Worm (Caenorhabditis elegans): ENCODE data around the gene C25E10.5.

The C25E10.5 gene

DNA sequence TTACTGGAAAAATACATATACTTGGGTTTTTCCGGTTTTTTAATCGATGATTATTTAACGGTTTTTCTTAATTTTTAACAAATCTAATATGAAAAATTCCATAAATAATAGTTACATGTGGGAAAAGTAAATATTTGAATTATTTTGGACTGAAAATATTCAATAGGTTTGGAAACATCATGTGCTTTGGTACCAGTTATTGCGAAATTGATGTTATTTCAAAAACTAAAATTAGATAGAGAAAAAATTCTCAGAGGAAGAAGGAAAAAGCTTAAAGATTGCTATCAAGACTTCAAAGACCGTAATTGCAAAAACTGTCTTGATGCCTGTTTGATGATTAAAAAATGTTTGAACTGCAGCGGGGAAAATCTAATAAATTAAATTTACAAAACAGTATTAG is 34.7 kb downstream of the C25E10.5 start:
- TF ChIP-seq Y75B8A.6 (GFP tag; IDR thresholded peaks at IDR 0.05) = no peak
- TF ChIP-seq unc-62 (GFP tag; optimal IDR thresholded peaks at IDR 0.05 in 1 of 2) = peak in 1 of 2 experiments; percentile 70
- no peak for TF ChIP-seq unc-62 (tag; optimal IDR thresholded peaks at IDR 0.05)

DNA sequence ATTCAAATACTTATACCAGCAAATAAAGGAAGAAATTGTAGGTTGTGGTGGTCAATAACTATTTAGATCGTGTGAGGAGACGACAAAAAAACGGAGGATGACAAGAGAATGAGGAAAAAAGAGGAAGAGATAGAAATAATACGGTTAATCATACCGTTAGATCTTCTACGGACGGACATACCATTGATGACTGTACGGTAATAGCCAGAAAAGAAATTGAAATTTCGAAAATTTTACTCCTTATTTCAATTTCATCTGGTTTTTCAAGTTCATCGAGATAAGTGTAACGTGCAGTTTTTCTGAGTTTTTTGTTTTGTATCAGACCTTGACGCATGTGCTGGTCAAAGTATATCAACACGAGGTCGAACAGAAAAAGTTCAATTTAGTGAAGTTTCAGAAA is 35.6 kb downstream of the C25E10.5 start:
- TF ChIP-seq nhr-25 (tag; optimal IDR thresholded peaks at IDR 0.05; ENCODE audit: borderline replicate concordance, insufficient read depth) (no peak), unc-62 (GFP tag; optimal IDR thresholded peaks at IDR 0.05 in 1 of 2) (peak in 1 of 2 experiments; percentile 13), unc-62 (tag; optimal IDR thresholded peaks at IDR 0.05) (no peak), nhr-237 (tag; optimal IDR thresholded peaks at IDR 0.05) (no peak), arid-1 (GFP tag; conservative IDR thresholded peaks at IDR 0.05) (no peak)

DNA sequence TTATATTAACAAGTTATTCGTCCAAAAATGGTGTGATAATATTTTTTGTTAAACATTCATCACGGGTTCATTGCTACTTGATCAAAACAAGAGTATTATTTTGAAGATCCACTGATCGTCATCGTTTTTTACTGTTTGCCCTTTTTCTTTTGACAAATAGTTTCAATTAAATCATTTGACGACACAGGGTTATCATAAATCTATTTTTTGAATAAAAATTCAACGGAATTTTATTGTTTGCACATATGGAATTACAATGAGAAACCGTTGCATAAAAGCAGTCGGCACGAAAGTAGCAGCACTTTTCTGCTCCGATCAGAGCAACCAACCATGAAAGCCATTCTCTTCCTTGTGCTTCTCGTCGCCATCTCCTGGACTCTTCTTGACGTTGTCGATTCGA is 37.3 kb downstream of the C25E10.5 start, which contains the start of gene fip-2:
Gene fip-2 (plus strand): TSS at position 301 of the 400 bp plus-strand sequence.
- TF ChIP-seq nhr-41 (GFP tag; IDR thresholded peaks at IDR 0.05) (no peak), lin-13 (GFP tag; optimal IDR thresholded peaks at IDR 0.05) (no peak), nhr-25 (tag; optimal IDR thresholded peaks at IDR 0.05; ENCODE audit: borderline replicate concordance, insufficient read depth) (no peak), ctbp-1 (GFP tag; IDR thresholded peaks at IDR 0.05) (no peak), unc-62 (GFP tag; optimal IDR thresholded peaks at IDR 0.05 in 1 of 2) (no peak), unc-62 (tag; optimal IDR thresholded peaks at IDR 0.05) (no peak), mxl-3 (GFP tag; optimal IDR thresholded peaks at IDR 0.05) (no peak), mdt-29 (GFP tag; IDR thresholded peaks at IDR 0.05) (no peak), set-16 (GFP tag; IDR thresholded peaks at IDR 0.05) (no peak), hif-1 (tag; optimal IDR thresholded peaks at IDR 0.05) (no peak), php-3 (GFP tag; IDR thresholded peaks at IDR 0.05) (no peak), sdz-12 (GFP tag; optimal IDR thresholded peaks at IDR 0.05) (no peak), daf-16 (GFP tag; optimal IDR thresholded peaks at IDR 0.05) (no peak), daf-16 (tag; optimal IDR thresholded peaks at IDR 0.05) (no peak), nhr-42 (GFP tag; IDR thresholded peaks at IDR 0.05) (no peak), T26A8.4 (GFP tag; IDR thresholded peaks at IDR 0.05) (no peak), fkh-10 (GFP tag; optimal IDR thresholded peaks at IDR 0.05) (no peak), R02D3.7 (tag; optimal IDR thresholded peaks at IDR 0.05) (no peak)

DNA sequence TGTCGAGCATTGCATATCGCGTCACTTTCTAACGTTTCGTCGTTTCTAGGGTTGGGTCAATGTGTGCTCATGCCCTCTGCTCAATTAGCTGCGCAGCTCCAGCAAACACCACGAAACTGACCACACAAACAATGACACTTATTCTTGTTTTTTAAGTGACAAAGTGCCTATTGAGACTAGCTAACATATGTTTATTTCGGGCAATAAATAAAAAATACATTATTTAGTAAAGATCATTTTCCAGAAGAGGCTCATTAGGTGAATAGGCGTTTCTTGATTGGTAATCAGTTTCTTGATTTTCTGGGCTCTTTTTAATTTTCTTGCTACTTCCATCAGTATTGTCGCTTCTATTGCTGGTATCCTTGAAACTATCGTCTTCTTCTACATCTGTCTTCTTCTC is 39.3 kb downstream of the C25E10.5 start, which contains the start of gene T27E4.5:
Gene T27E4.5 (minus strand): TSS at position 101 of the 400 bp plus-strand sequence.
- TF ChIP-seq aha-1 (tag) (peak; percentile 31), dmd-9 (GFP tag; IDR thresholded peaks at IDR 0.05) (no peak), R02D3.7 (tag; optimal IDR thresholded peaks at IDR 0.05) (no peak)

DNA sequence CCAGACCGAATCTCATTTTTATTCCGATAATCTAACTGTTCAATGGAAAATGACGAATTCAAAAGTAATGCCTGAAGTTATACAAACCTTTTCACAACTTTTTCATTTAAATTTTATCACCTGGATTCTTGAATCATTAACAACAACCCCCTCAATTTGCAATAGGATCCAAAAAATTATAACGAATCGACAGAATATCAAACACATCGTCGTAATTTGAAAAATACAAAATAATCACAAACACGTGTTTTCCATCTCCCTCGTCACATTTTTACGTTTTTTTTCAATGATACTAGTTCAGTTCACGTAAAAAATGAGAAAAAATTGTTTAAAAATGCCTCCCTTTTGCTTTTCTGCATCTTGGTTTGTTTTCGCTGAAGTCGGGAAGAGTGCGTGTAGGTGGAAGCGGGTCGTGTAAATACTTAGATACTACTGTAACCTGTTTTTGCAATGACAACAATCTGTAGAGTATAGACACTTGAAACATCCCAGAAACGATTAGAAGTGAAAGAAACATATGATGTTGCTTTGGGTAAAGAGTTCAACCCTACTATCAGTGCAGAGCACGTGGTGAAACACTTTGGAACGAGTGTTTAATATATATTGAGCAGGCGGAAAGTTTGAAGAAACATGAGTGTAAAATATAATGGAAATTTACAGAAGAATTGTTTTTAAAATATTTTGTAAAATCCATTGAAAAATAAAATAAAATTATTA is 43.1 kb downstream of the C25E10.5 start, which contains the start of gene oac-50:
Gene oac-50 (minus strand): TSS at position 219 of the 717 bp plus-strand sequence.
- TF ChIP-seq hlh-11 (tag; optimal IDR thresholded peaks at IDR 0.05) (no peak), ZK337.2 (GFP tag; IDR thresholded peaks at IDR 0.05) (no peak), dmd-6 (GFP tag; IDR thresholded peaks at IDR 0.05) (peak; percentile 28; the same call in 1 of the 2 replicates), aly-2 (tag; optimal IDR thresholded peaks at IDR 0.05) (no peak), daf-16 (GFP tag; optimal IDR thresholded peaks at IDR 0.05) (no peak), daf-16 (tag; optimal IDR thresholded peaks at IDR 0.05) (peak; percentile 39), set-16 (GFP tag; IDR thresholded peaks at IDR 0.05) (no peak), dmd-9 (GFP tag; IDR thresholded peaks at IDR 0.05) (no peak), Y5F2A.4 (GFP tag; optimal IDR thresholded peaks at IDR 0.05) (no peak), tag-97 (GFP tag; IDR thresholded peaks at IDR 0.05) (no peak), saeg-2 (GFP tag; IDR thresholded peaks at IDR 0.05) (no peak), pqm-1 (tag; optimal IDR thresholded peaks at IDR 0.05) (no peak), dmd-8 (GFP tag; IDR thresholded peaks at IDR 0.05) (no peak), nhr-48 (tag; optimal IDR thresholded peaks at IDR 0.05) (no peak), nhr-28 (tag; optimal IDR thresholded peaks at IDR 0.05) (no peak), zag-1 (tag; optimal IDR thresholded peaks at IDR 0.05) (no peak), zfp-3 (GFP tag; conservative IDR thresholded peaks at IDR 0.05) (no peak), nhr-42 (GFP tag; IDR thresholded peaks at IDR 0.05) (no peak), skn-1 (tag; optimal IDR thresholded peaks at IDR 0.05) (no peak), egl-27 (tag; optimal IDR thresholded peaks at IDR 0.05) (no peak), fkh-10 (GFP tag; optimal IDR thresholded peaks at IDR 0.05) (no peak), egl-43 (GFP tag; IDR thresholded peaks at IDR 0.05) (no peak), mxl-3 (GFP tag; optimal IDR thresholded peaks at IDR 0.05) (no peak), hif-1 (tag; optimal IDR thresholded peaks at IDR 0.05) (no peak), spr-1 (tag; optimal IDR thresholded peaks at IDR 0.05) (no peak), lim-7 (GFP tag; IDR thresholded peaks at IDR 0.05) (no peak), daf-12 (tag; optimal IDR thresholded peaks at IDR 0.05) (no peak), sdz-12 (GFP tag; optimal IDR thresholded peaks at IDR 0.05) (no peak)
